Fruit fly (Drosophila melanogaster): ENCODE results near the gene Acsf3.

Acsf3 gene

dm6 chrX:7339610-7340326 lies 10.9 kb downstream of the Acsf3 start:
- TF ChIP-seq kni (GFP tag; optimal IDR thresholded peaks at IDR 0.05) (peak; percentile 6), Drgx (GFP tag; IDR thresholded peaks at IDR 0.05) (no peak), CG12391 (tag; optimal IDR thresholded peaks at IDR 0.05) (no peak), mirr (GFP tag; optimal IDR thresholded peaks at IDR 0.05) (peak; percentile 11), PHDP (tag; optimal IDR thresholded peaks at IDR 0.05) (no peak), CG18262 (tag; optimal IDR thresholded peaks at IDR 0.05) (no peak), CG4282 (GFP tag; optimal IDR thresholded peaks at IDR 0.05) (no peak), CG12236 (GFP tag; optimal IDR thresholded peaks at IDR 0.05) (no peak), sens (GFP tag) (peak; percentile 71), BtbVII (GFP tag; optimal IDR thresholded peaks at IDR 0.05) (no peak), Pdp1 (GFP tag; optimal IDR thresholded peaks at IDR 0.05) (peak in 1 of 2 experiments; percentile 93), CG3847 (GFP tag; IDR thresholded peaks at IDR 0.05) (no peak), az2 (GFP tag; optimal IDR thresholded peaks at IDR 0.05) (no peak), ewg (GFP tag; optimal IDR thresholded peaks at IDR 0.05) (no peak), aop (GFP tag; IDR thresholded peaks at IDR 0.05) (no peak), slou (GFP tag; optimal IDR thresholded peaks at IDR 0.05) (no peak), CG10431 (GFP tag; optimal IDR thresholded peaks at IDR 0.05) (peak; percentile 61), NfI (GFP tag; optimal IDR thresholded peaks at IDR 0.05) (no peak), CG4360 (GFP tag; IDR thresholded peaks at IDR 0.05) (peak; percentile 50), toy (GFP tag; IDR thresholded peaks at IDR 0.05) (no peak), Abd-B (GFP tag; optimal IDR thresholded peaks at IDR 0.05) (peak; percentile 6), CG5245 (GFP tag; optimal IDR thresholded peaks at IDR 0.05) (no peak), gsb-n (tag; optimal IDR thresholded peaks at IDR 0.05) (no peak), CG8478 (optimal IDR thresholded peaks at IDR 0.05) (no peak), HLHmδ (GFP tag; optimal IDR thresholded peaks at IDR 0.05) (no peak), abd-A (tag; optimal IDR thresholded peaks at IDR 0.05) (no peak), dpn (GFP tag; optimal IDR thresholded peaks at IDR 0.05) (no peak), ato (GFP tag; IDR thresholded peaks at IDR 0.05; ENCODE audit: partially characterized antibody) (no peak), CG10462 (GFP tag; optimal IDR thresholded peaks at IDR 0.05) (no peak), CG4707 (GFP tag; optimal IDR thresholded peaks at IDR 0.05) (no peak), fd102C (GFP tag; optimal IDR thresholded peaks at IDR 0.05) (no peak), MTF-1 (GFP tag; optimal IDR thresholded peaks at IDR 0.05; ENCODE audit: borderline replicate concordance) (no peak), CG6654 (GFP tag; optimal IDR thresholded peaks at IDR 0.05) (peak; percentile 98), CG1529 (GFP tag; optimal IDR thresholded peaks at IDR 0.05) (no peak), Six4 (GFP tag; optimal IDR thresholded peaks at IDR 0.05) (no peak), ttk (GFP tag; IDR thresholded peaks at IDR 0.05) (no peak), CG10543 (GFP tag; optimal IDR thresholded peaks at IDR 0.05) (peak; percentile 14), unpg (GFP tag; optimal IDR thresholded peaks at IDR 0.05) (no peak), CG15514 (GFP tag; optimal IDR thresholded peaks at IDR 0.05) (no peak), cad (GFP tag; optimal IDR thresholded peaks at IDR 0.05) (peak; percentile 44), CG17568 (GFP tag; optimal IDR thresholded peaks at IDR 0.05) (no peak), Mes4 (GFP tag; optimal IDR thresholded peaks at IDR 0.05) (no peak), Ptx1 (GFP tag; IDR thresholded peaks at IDR 0.05) (no peak), sr (GFP tag; IDR thresholded peaks at IDR 0.05) (no peak), dm (GFP tag; optimal IDR thresholded peaks at IDR 0.05) (peak; percentile 21), nerfin-2 (GFP tag; IDR thresholded peaks at IDR 0.05; ENCODE audit: partially characterized antibody) (no peak), eve (GFP tag; optimal IDR thresholded peaks at IDR 0.05) (peak in 1 of 2 experiments; percentile 36), sqz (GFP tag; optimal IDR thresholded peaks at IDR 0.05) (peak; percentile 21), Dll (GFP tag; IDR thresholded peaks at IDR 0.05; ENCODE audit: partially characterized antibody) (no peak), her (GFP tag; optimal IDR thresholded peaks at IDR 0.05) (no peak)
